Worm (Caenorhabditis elegans) whole organism, L2 larva: Measurements from ENCODE around the gene ZK669.3.

ENCODE experiments used
- aly-2 ChIP-seq: fragments of 150-350 bp; optimal IDR thresholded peaks from 2 replicates; lab custom pipeline; 2014; ENCODE audit warnings: missing biosample characterization, missing genetic modification characterization
- ztf-11 ChIP-seq: sonication (generic microtip); optimal IDR thresholded peaks from 2 replicates; lab custom pipeline; 2017; ENCODE audit warnings: missing biosample characterization, missing genetic modification characterization

ce11 chrII:7974189-7974823 lies 33.4 kb downstream of the ZK669.3 start:
- TF ChIP-seq aly-2 (tag; lab: Kevin White, UChicago), result no peak
- TF ChIP-seq ztf-11 (tag; lab: Kevin White, UChicago), result no peak
